Worm (Caenorhabditis elegans) whole organism, late embryonic: ENCODE measurements around the gene rps-3.

Experiments
- K02D7.2 ChIP-seq: sonication (generic microtip); optimal IDR thresholded peaks from 2 replicates; lab custom pipeline; 2017; ENCODE audit warnings: mild to moderate bottlenecking, missing genetic modification characterization, missing compliant biosample characterization
- K09A11.1 ChIP-seq: sonication (generic microtip); optimal IDR thresholded peaks from 2 replicates; lab custom pipeline; 2017; ENCODE audit warnings: antibody characterized with exemption, mild to moderate bottlenecking, missing genetic modification characterization, missing compliant biosample characterization; ENCODE audit not compliant: insufficient read depth
- ceh-48 ChIP-seq: sonication (generic microtip); optimal IDR thresholded peaks from 2 replicates; lab custom pipeline; 2016; ENCODE audit warnings: missing genetic modification characterization, inconsistent platforms, missing compliant biosample characterization
- hlh-30 ChIP-seq: sonication (generic microtip); optimal IDR thresholded peaks from 2 replicates; lab custom pipeline; 2017; ENCODE audit warnings: antibody characterized with exemption, missing genetic modification characterization, missing compliant biosample characterization; ENCODE audit not compliant: insufficient read depth
- nfya-1 ChIP-seq: sonication (generic microtip); optimal IDR thresholded peaks from 2 replicates; lab custom pipeline; 2017; ENCODE audit warnings: missing genetic modification characterization, mild to moderate bottlenecking, missing compliant biosample characterization, antibody characterized with exemption, moderate library complexity
- nhr-11 ChIP-seq: fragments of 150-350 bp; optimal IDR thresholded peaks from 2 replicates; lab custom pipeline; 2014; ENCODE audit warnings: missing biosample characterization, missing genetic modification characterization
- pros-1 ChIP-seq: fragments of 150-350 bp; optimal IDR thresholded peaks from 2 replicates; lab custom pipeline; 2014; ENCODE audit warnings: missing biosample characterization, missing genetic modification reagents, missing genetic modification characterization
- ref-2 ChIP-seq: sonication (generic microtip); optimal IDR thresholded peaks from 2 replicates; lab custom pipeline; 2016; ENCODE audit warnings: missing genetic modification characterization, missing compliant biosample characterization
- sox-4 ChIP-seq: sonication (generic microtip); optimal IDR thresholded peaks from 2 replicates; lab custom pipeline; 2017; ENCODE audit warnings: mild to moderate bottlenecking, missing genetic modification characterization, inconsistent platforms, missing compliant biosample characterization
- syd-9 ChIP-seq: sonication (generic microtip); optimal IDR thresholded peaks from 2 replicates; lab custom pipeline; 2016; ENCODE audit warnings: mild to moderate bottlenecking, missing genetic modification characterization, moderate library complexity, missing compliant biosample characterization
- ttx-3 ChIP-seq: sonication (generic microtip); optimal IDR thresholded peaks from 2 replicates; lab custom pipeline; 2016; ENCODE audit warnings: missing genetic modification reagents, missing genetic modification characterization, missing compliant biosample characterization

ce11 chrIII:6201325-6201724 lies 5.3 kb upstream of the rps-3 start:
- TF ChIP-seq nfya-1 (tag; lab: Kevin White, UChicago) (no peak), K09A11.1 (tag; lab: Kevin White, UChicago) (no peak), ttx-3 (tag; lab: Kevin White, UChicago) (no peak), ceh-48 (tag; lab: Kevin White, UChicago) (no peak), hlh-30 (tag; lab: Kevin White, UChicago) (no peak), nhr-11 (tag; lab: Kevin White, UChicago) (no peak), K02D7.2 (no peak), sox-4 (tag; lab: Kevin White, UChicago) (no peak), pros-1 (tag; lab: Kevin White, UChicago) (no peak), syd-9 (no peak), ref-2 (tag; lab: Kevin White, UChicago) (no peak)
